Fruit fly (Drosophila melanogaster) whole organism, embryonic: ENCODE results near the gene Exn.
A peak's percentile ranks its signal among the peaks of the same experiment; 100 is the strongest.

Experiments
- ATbp ChIP-seq: fragments of 200-800 bp; sonication (Bioruptor generic); optimal IDR thresholded peaks from 2 replicates; lab custom pipeline; 2017; ENCODE audit warnings: missing biosample characterization, mild to moderate bottlenecking, missing genetic modification characterization, missing genetic modification reagents
- Abd-B ChIP-seq: fragments of 200-800 bp; sonication (Bioruptor generic); optimal IDR thresholded peaks from 2 replicates; lab custom pipeline; 2018; ENCODE audit warnings: missing biosample characterization, mild to moderate bottlenecking, missing genetic modification characterization, moderate library complexity
- Atf3 ChIP-seq: fragments of 200-800 bp; sonication (Bioruptor generic); optimal IDR thresholded peaks from 3 replicates; lab custom pipeline; 2016; ENCODE audit warnings: missing biosample characterization, missing genetic modification characterization
- B-H1 ChIP-seq: fragments of 200-800 bp; sonication (Bioruptor generic); IDR thresholded peaks from 3 replicates; pipeline ENCODE4 v1.3.6; 2022; ENCODE audit warnings: missing biosample characterization, missing genetic modification characterization
- CG10366 ChIP-seq: fragments of 200-800 bp; sonication (Bioruptor generic); IDR thresholded peaks from 2 replicates; pipeline ENCODE4 v1.3.6; 2022; ENCODE audit warnings: missing biosample characterization, missing genetic modification characterization
- CG10431 ChIP-seq: fragments of 200-800 bp; sonication (Bioruptor generic); optimal IDR thresholded peaks from 3 replicates; lab custom pipeline; 2018; ENCODE audit warnings: missing biosample characterization, mild to moderate bottlenecking, missing genetic modification characterization
- CG14014 ChIP-seq: fragments of 200-800 bp; sonication (Bioruptor generic); IDR thresholded peaks from 2 replicates; pipeline ENCODE4 v1.3.6; 2022; ENCODE audit warnings: missing biosample characterization, missing genetic modification characterization
- CG14965 ChIP-seq: fragments of 200-800 bp; sonication (Bioruptor generic); optimal IDR thresholded peaks from 2 replicates; lab custom pipeline; 2016; ENCODE audit warnings: missing biosample characterization, missing genetic modification characterization, borderline replicate concordance
- CG15696 ChIP-seq: fragments of 200-800 bp; sonication (Bioruptor generic); optimal IDR thresholded peaks from 2 replicates; lab custom pipeline; 2019; ENCODE audit warnings: missing biosample characterization, mild to moderate bottlenecking, missing genetic modification characterization, moderate library complexity
- CG17912 ChIP-seq: fragments of 200-800 bp; sonication (Bioruptor generic); optimal IDR thresholded peaks from 2 replicates; lab custom pipeline; 2018; ENCODE audit warnings: missing biosample characterization, mild to moderate bottlenecking, missing genetic modification characterization
- CG2875 ChIP-seq: fragments of 200-800 bp; sonication (Bioruptor generic); optimal IDR thresholded peaks from 2 replicates; lab custom pipeline; 2017; ENCODE audit warnings: missing biosample characterization, mild to moderate bottlenecking, missing genetic modification characterization, missing genetic modification reagents
- CG2889 ChIP-seq: fragments of 200-800 bp; sonication (Bioruptor generic); IDR thresholded peaks from 3 replicates; pipeline ENCODE4 v1.3.6; 2022; ENCODE audit warnings: missing biosample characterization, missing genetic modification characterization
- CG31388 ChIP-seq: fragments of 200-800 bp; sonication (Bioruptor generic); optimal IDR thresholded peaks from 2 replicates; lab custom pipeline; 2016; ENCODE audit warnings: missing biosample characterization, missing genetic modification characterization
- CG33557 ChIP-seq: fragments of 200-800 bp; sonication (Bioruptor generic); optimal IDR thresholded peaks from 2 replicates; lab custom pipeline; 2019; ENCODE audit warnings: missing biosample characterization, mild to moderate bottlenecking, missing genetic modification characterization, moderate library complexity
- CG34422 ChIP-seq: fragments of 200-800 bp; sonication (Bioruptor generic); IDR thresholded peaks from 3 replicates; pipeline ENCODE4 v1.3.6; 2022; ENCODE audit warnings: missing biosample characterization, missing genetic modification characterization
- CG3847 ChIP-seq: fragments of 200-800 bp; sonication (Bioruptor generic); IDR thresholded peaks from 2 replicates; pipeline ENCODE4 v1.3.6; 2022; ENCODE audit warnings: missing biosample characterization, missing genetic modification characterization
- CG3995 ChIP-seq: fragments of 200-800 bp; sonication (Bioruptor generic); optimal IDR thresholded peaks from 3 replicates; lab custom pipeline; 2016; ENCODE audit warnings: missing biosample characterization, missing genetic modification characterization
- CG4328 ChIP-seq: fragments of 200-800 bp; sonication (Bioruptor generic); optimal IDR thresholded peaks from 3 replicates; lab custom pipeline; 2017; ENCODE audit warnings: missing biosample characterization, missing genetic modification reagents, missing genetic modification characterization
- CG4820 ChIP-seq: fragments of 200-800 bp; sonication (Bioruptor generic); optimal IDR thresholded peaks from 3 replicates; lab custom pipeline; 2016; ENCODE audit warnings: missing biosample characterization, missing genetic modification characterization
- CG6791 ChIP-seq: fragments of 200-800 bp; sonication (Bioruptor generic); IDR thresholded peaks from 3 replicates; pipeline ENCODE4 v1.3.6; 2022; ENCODE audit warnings: missing biosample characterization, missing genetic modification characterization; ENCODE audit not compliant: partially characterized antibody
- CG7839 ChIP-seq: fragments of 200-800 bp; sonication (Bioruptor generic); optimal IDR thresholded peaks from 3 replicates; lab custom pipeline; 2018; ENCODE audit warnings: missing biosample characterization, mild to moderate bottlenecking, missing genetic modification characterization, moderate library complexity
- CG8290 ChIP-seq, 3 experiments: fragments of 200-800 bp; sonication (Bioruptor generic); optimal IDR thresholded peaks; 2 replicates each; lab custom pipeline; 2016 to 2019; ENCODE audit warnings: missing biosample characterization in 3 of 3, missing genetic modification characterization in 3 of 3, mild to moderate bottlenecking in 2 of 3, moderate library complexity in 1 of 3
- CrebB ChIP-seq: fragments of 200-800 bp; sonication (Bioruptor generic); optimal IDR thresholded peaks from 3 replicates; lab custom pipeline; 2018; ENCODE audit warnings: missing biosample characterization, mild to moderate bottlenecking, missing genetic modification characterization
- E2f2 ChIP-seq: fragments of 200-800 bp; sonication (Bioruptor generic); IDR thresholded peaks from 2 replicates; pipeline ENCODE4 v1.3.6; 2022; ENCODE audit warnings: missing biosample characterization, missing genetic modification characterization
- ERR ChIP-seq: fragments of 200-800 bp; sonication (Bioruptor generic); optimal IDR thresholded peaks from 2 replicates; lab custom pipeline; 2016; ENCODE audit warnings: missing biosample characterization, missing genetic modification characterization
- Eip74EF ChIP-seq, 2 experiments: fragments of 200-800 bp in 1 of 2; fragments of >200 bp in 1 of 2; sonication (Bioruptor generic) in 1 of 2; optimal IDR thresholded peaks; 2 replicates each; lab custom pipeline; 2017 to 2019; ENCODE audit warnings: missing biosample characterization in 2 of 2, missing genetic modification characterization in 2 of 2, mild to moderate bottlenecking in 1 of 2, moderate library complexity in 1 of 2
- Gsc ChIP-seq: fragments of 200-800 bp; sonication (Bioruptor generic); IDR thresholded peaks from 2 replicates; pipeline ENCODE4 v1.3.6; 2022; ENCODE audit warnings: missing biosample characterization, missing genetic modification characterization
- H2.0 ChIP-seq: fragments of 200-800 bp; sonication (Bioruptor generic); IDR thresholded peaks from 2 replicates; pipeline ENCODE4 v1.3.6; 2022; ENCODE audit warnings: missing biosample characterization, missing genetic modification characterization
- HHEX ChIP-seq: fragments of 200-800 bp; sonication (Bioruptor generic); optimal IDR thresholded peaks from 3 replicates; lab custom pipeline; 2017; ENCODE audit warnings: missing biosample characterization, mild to moderate bottlenecking, missing genetic modification characterization, missing genetic modification reagents
- Hr39 ChIP-seq: fragments of >200 bp; optimal IDR thresholded peaks from 2 replicates; lab custom pipeline; 2017
- Lim3 ChIP-seq: fragments of 200-800 bp; sonication (Bioruptor generic); IDR thresholded peaks from 2 replicates; pipeline ENCODE4 v1.3.6; 2022; ENCODE audit warnings: missing biosample characterization, missing genetic modification characterization
- Oli ChIP-seq: fragments of 200-800 bp; sonication (Bioruptor generic); optimal IDR thresholded peaks from 2 replicates; lab custom pipeline; 2018; ENCODE audit warnings: missing biosample characterization, mild to moderate bottlenecking, missing genetic modification characterization, moderate library complexity
- Rfx ChIP-seq: fragments of 200-800 bp; sonication (Bioruptor generic); IDR thresholded peaks from 2 replicates; pipeline ENCODE4 v1.3.6; 2022; ENCODE audit warnings: missing biosample characterization, missing genetic modification characterization
- Rx ChIP-seq: fragments of 200-800 bp; sonication (Bioruptor generic); IDR thresholded peaks from 2 replicates; pipeline ENCODE4 v1.3.6; 2022; ENCODE audit warnings: missing biosample characterization, missing genetic modification characterization
- al ChIP-seq: fragments of 200-800 bp; sonication (Bioruptor generic); IDR thresholded peaks from 2 replicates; pipeline ENCODE4 v1.3.6; 2022; ENCODE audit warnings: missing biosample characterization, missing genetic modification characterization
- ase ChIP-seq: fragments of 200-800 bp; sonication (Bioruptor generic); IDR thresholded peaks from 3 replicates; pipeline ENCODE4 v1.3.6; 2022; ENCODE audit warnings: missing biosample characterization, missing genetic modification characterization
- cas ChIP-seq: fragments of 200-800 bp; sonication (Bioruptor generic); IDR thresholded peaks from 2 replicates; pipeline ENCODE4 v1.3.6; 2022; ENCODE audit warnings: missing biosample characterization, missing genetic modification characterization
- chinmo ChIP-seq: fragments of 200-800 bp; sonication (Bioruptor generic); IDR thresholded peaks from 4 replicates; pipeline ENCODE4 v1.3.6; 2022; ENCODE audit warnings: missing biosample characterization, missing genetic modification characterization; ENCODE audit not compliant: partially characterized antibody
- ci ChIP-seq: fragments of 200-800 bp; sonication (Bioruptor generic); IDR thresholded peaks from 3 replicates; pipeline ENCODE4 v1.3.6; 2022; ENCODE audit warnings: missing biosample characterization, missing genetic modification characterization
- danr ChIP-seq: fragments of 200-800 bp; sonication (Bioruptor generic); IDR thresholded peaks from 2 replicates; pipeline ENCODE4 v1.3.6; 2022; ENCODE audit warnings: missing biosample characterization, missing genetic modification characterization
- esg ChIP-seq: fragments of 200-800 bp; sonication (Bioruptor generic); conservative IDR thresholded peaks from 2 replicates; pipeline ENCODE4 v1.3.6; 2022; ENCODE audit warnings: missing biosample characterization, missing genetic modification characterization
- exex ChIP-seq: fragments of 200-800 bp; sonication (Bioruptor generic); optimal IDR thresholded peaks from 4 replicates; lab custom pipeline; 2018; ENCODE audit warnings: missing biosample characterization, mild to moderate bottlenecking, missing genetic modification characterization, moderate library complexity
- gem ChIP-seq: fragments of 200-800 bp; sonication (Bioruptor generic); optimal IDR thresholded peaks from 2 replicates; lab custom pipeline; 2019; ENCODE audit warnings: missing biosample characterization, mild to moderate bottlenecking, missing genetic modification characterization, moderate library complexity
- ken ChIP-seq: fragments of 200-800 bp; sonication (Bioruptor generic); IDR thresholded peaks from 3 replicates; pipeline ENCODE4 v1.3.6; 2022; ENCODE audit warnings: missing biosample characterization, missing genetic modification characterization
- klu ChIP-seq: fragments of 200-800 bp; sonication (Bioruptor generic); IDR thresholded peaks from 2 replicates; pipeline ENCODE4 v1.3.6; 2022; ENCODE audit warnings: missing biosample characterization, missing genetic modification characterization
- lbe ChIP-seq: fragments of 200-800 bp; sonication (Bioruptor generic); optimal IDR thresholded peaks from 2 replicates; lab custom pipeline; 2016; ENCODE audit warnings: missing biosample characterization, mild to moderate bottlenecking, missing genetic modification characterization
- nau ChIP-seq: fragments of 200-800 bp; sonication (Bioruptor generic); optimal IDR thresholded peaks from 3 replicates; lab custom pipeline; 2017; ENCODE audit warnings: missing biosample characterization, mild to moderate bottlenecking, missing genetic modification characterization, missing genetic modification reagents
- tgo ChIP-seq: fragments of 200-800 bp; sonication (Bioruptor generic); IDR thresholded peaks from 3 replicates; pipeline ENCODE4 v1.3.6; 2022; ENCODE audit warnings: missing biosample characterization, missing genetic modification characterization
- z ChIP-seq: fragments of 200-800 bp; sonication (Bioruptor generic); IDR thresholded peaks from 3 replicates; pipeline ENCODE4 v1.3.6; 2022; ENCODE audit warnings: missing biosample characterization, missing genetic modification characterization
- zfh1 ChIP-seq: fragments of 200-800 bp; sonication (Bioruptor generic); IDR thresholded peaks from 3 replicates; pipeline ENCODE4 v1.3.6; 2022; ENCODE audit warnings: missing biosample characterization, missing genetic modification characterization

Gene Exn

DNA sequence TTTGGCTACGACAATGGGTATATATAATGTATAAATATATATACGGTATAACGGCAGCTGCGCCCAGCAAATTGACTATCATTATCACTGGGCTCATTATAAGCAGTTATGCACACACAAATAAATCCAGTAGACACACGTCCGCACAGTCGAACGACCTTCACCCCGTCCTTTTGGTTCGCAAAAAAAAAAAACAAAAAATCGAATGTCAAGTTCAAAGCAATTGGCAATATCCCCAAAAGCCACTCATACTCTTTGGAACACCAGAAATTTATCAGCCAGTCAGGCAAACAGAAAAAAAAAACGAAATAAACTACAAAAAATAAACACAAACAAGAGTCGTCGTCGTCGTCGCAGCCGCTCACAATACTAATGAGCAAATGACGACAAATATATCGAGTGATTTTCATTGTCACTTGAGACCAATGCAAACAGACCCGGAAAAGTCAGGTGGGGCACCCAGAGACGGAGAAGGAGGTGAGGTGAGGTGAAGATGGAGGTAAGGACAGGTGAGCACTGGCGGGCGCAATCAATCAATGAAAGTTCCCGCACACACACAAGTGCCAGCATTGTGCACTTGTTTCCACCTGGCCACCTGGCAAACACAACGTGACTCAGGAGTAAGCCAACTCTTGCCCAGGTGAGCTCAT, 35.1 kb downstream of the Exn start (continued):
- TF ChIP-seq z (GFP tag; lab: Robert Waterston, UW) (peak; percentile 25; the same call in 1 of the 3 replicates), Eip74EF (GFP tag; optimal IDR thresholded peaks at IDR 0.05; lab: Kevin White, UChicago) (no peak), CG3995 (GFP tag; lab: Kevin White, UChicago) (no peak), ATbp (GFP tag; lab: Kevin White, UChicago) (peak; percentile 4), Abd-B (GFP tag; lab: Kevin White, UChicago) (no peak), CG33557 (GFP tag; lab: Kevin White, UChicago) (peak; percentile 20), CrebB (no peak), Gsc (no peak), CG17912 (no peak), ase (GFP tag; lab: Robert Waterston, UW) (no peak), CG2889 (no peak), tgo (peak; percentile 34; the same call in 1 of the 3 replicates), E2f2 (GFP tag; lab: Robert Waterston, UW) (no peak), klu (GFP tag; lab: Robert Waterston, UW) (0 out of 2 replicates have a peak, but pooled peaks have one; percentile 6), Hr39 (lab: Kevin White, UChicago) (no peak), exex (tag; lab: Kevin White, UChicago) (peak; percentile 4), CG4820 (GFP tag; lab: Kevin White, UChicago) (no peak), CG14014 (peak; percentile 29), CG15696 (tag; lab: Kevin White, UChicago) (peak; percentile 25), ERR (GFP tag; lab: Kevin White, UChicago) (peak; percentile 12), ken (GFP tag; lab: Robert Waterston, UW) (no peak), danr (GFP tag; lab: Robert Waterston, UW) (no peak), Rx (no peak), CG6791 (GFP tag; lab: Robert Waterston, UW) (no peak), gem (tag; lab: Kevin White, UChicago) (no peak), CG4328 (GFP tag; lab: Kevin White, UChicago) (no peak), Rfx (peak; percentile 69), CG3847 (GFP tag; lab: Robert Waterston, UW) (peak; percentile 28), CG2875 (GFP tag; lab: Kevin White, UChicago) (peak; percentile 30), Atf3 (GFP tag; lab: Kevin White, UChicago) (no peak), al (GFP tag; lab: Robert Waterston, UW) (peak; percentile 57), nau (GFP tag; lab: Kevin White, UChicago) (no peak), cas (GFP tag; lab: Robert Waterston, UW) (no peak), chinmo (GFP tag; lab: Robert Waterston, UW) (0 out of 4 replicates have a peak, but pooled peaks have one; percentile 16), CG31388 (GFP tag; lab: Kevin White, UChicago) (no peak), CG34422 (GFP tag; lab: Robert Waterston, UW) (peak; percentile 36; the same call in 1 of the 3 replicates), B-H1 (no peak), lbe (GFP tag; lab: Kevin White, UChicago) (peak; percentile 7), Oli (tag; lab: Kevin White, UChicago) (no peak), CG14965 (no peak), ci (GFP tag; lab: Robert Waterston, UW) (0 out of 3 replicates have a peak, but pooled peaks have one; percentile 26), HHEX (GFP tag; lab: Kevin White, UChicago) (no peak), H2.0 (GFP tag; lab: Robert Waterston, UW) (peak; percentile 21; the same call in 1 of the 2 replicates), esg (GFP tag; lab: Robert Waterston, UW) (0 out of 2 replicates have a peak, but pooled peaks have one; percentile 9), CG8290 (GFP tag; optimal IDR thresholded peaks at IDR 0.05; lab: Kevin White, UChicago) (no peak), CG8290 (tag; optimal IDR thresholded peaks at IDR 0.05; lab: Kevin White, UChicago) (peak in 1 of 2 experiments; percentile 13), CG10431 (GFP tag; lab: Kevin White, UChicago) (no peak), zfh1 (GFP tag; lab: Robert Waterston, UW) (no peak), Lim3 (GFP tag; lab: Robert Waterston, UW) (no peak), CG7839 (tag; lab: Kevin White, UChicago) (no peak), CG10366 (peak; percentile 43)
